Fruit fly (Drosophila melanogaster): ENCODE data around the gene CG15247.

DNA sequence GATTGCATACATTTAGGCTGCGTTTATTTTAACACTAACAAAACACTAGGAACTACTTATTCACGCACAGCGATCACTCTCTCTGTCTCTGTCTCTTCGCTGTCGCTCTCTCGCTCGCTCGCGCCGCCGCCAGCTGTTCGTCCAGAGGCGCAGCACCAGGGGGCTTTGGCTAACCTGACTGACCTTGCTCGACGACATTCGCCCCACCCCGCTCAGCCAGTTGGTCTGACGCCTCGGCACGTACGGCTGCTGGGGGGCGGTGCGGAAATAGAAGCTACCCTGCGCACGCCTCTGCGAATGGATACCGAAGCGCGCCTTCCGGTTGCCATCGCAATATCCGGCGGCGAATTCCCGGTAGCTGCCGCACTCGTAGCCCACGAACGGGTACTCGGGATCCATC, 32.9 kb upstream of the CG15247 start:
- TF ChIP-seq pan (optimal IDR thresholded peaks at IDR 0.05) (no peak), rgr (GFP tag; optimal IDR thresholded peaks at IDR 0.05) (no peak), OdsH (GFP tag; optimal IDR thresholded peaks at IDR 0.05) (no peak), CG9705 (GFP tag; optimal IDR thresholded peaks at IDR 0.05) (no peak), HLH106 (tag; optimal IDR thresholded peaks at IDR 0.05) (no peak)

All from whole organism, wandering third instar larva.